Fruit fly (Drosophila melanogaster): ENCODE data around the gene Sol1.

The Sol1 gene

dm6 chr3R:12449617-12450242, 63.7 kb downstream of the Sol1 start:
- TF ChIP-seq CG4496 (GFP tag; IDR thresholded peaks at IDR 0.05) (no peak; the same call in 2 of the 3 replicates), CG8301 (tag; optimal IDR thresholded peaks at IDR 0.05) (no peak), CG8159 (tag; optimal IDR thresholded peaks at IDR 0.05) (peak; percentile 18), Pif1A (GFP tag; optimal IDR thresholded peaks at IDR 0.05) (peak; percentile 5), CG13204 (GFP tag; optimal IDR thresholded peaks at IDR 0.05) (peak; percentile 52), fd96Ca (GFP tag; IDR thresholded peaks at IDR 0.05) (peak; percentile 24; the same call in 1 of the 3 replicates), CG12605 (GFP tag; IDR thresholded peaks at IDR 0.05) (no peak), CG10348 (GFP tag; IDR thresholded peaks at IDR 0.05) (no peak), CG34367 (tag; optimal IDR thresholded peaks at IDR 0.05) (no peak), EcR (GFP tag; optimal IDR thresholded peaks at IDR 0.05) (peak; percentile 34), CG15710 (tag; optimal IDR thresholded peaks at IDR 0.05) (no peak), CG32121 (GFP tag; IDR thresholded peaks at IDR 0.05) (peak; percentile 43), Ets98B (GFP tag; IDR thresholded peaks at IDR 0.05) (no peak), rn (GFP tag; IDR thresholded peaks at IDR 0.05) (no peak), Pif1B (GFP tag; optimal IDR thresholded peaks at IDR 0.05) (no peak), D1 (tag; optimal IDR thresholded peaks at IDR 0.05) (no peak), CG17806 (tag; optimal IDR thresholded peaks at IDR 0.05) (no peak), gl (tag; optimal IDR thresholded peaks at IDR 0.05) (peak; percentile 51), CG9948 (tag; optimal IDR thresholded peaks at IDR 0.05) (peak; percentile 5), CG14655 (GFP tag; optimal IDR thresholded peaks at IDR 0.05) (no peak), Snoo (tag; optimal IDR thresholded peaks at IDR 0.05) (no peak)

dm6 chr3R:12450713-12451259, 64.7 kb downstream of the Sol1 start:
- TF ChIP-seq CG8159 (tag; optimal IDR thresholded peaks at IDR 0.05): no peak
- TF ChIP-seq EcR (GFP tag; optimal IDR thresholded peaks at IDR 0.05): peak; percentile 91

dm6 chr3R:12451376-12451775, 65.3 kb downstream of the Sol1 start:
- TF ChIP-seq Snoo (tag; optimal IDR thresholded peaks at IDR 0.05) (no peak), CG9948 (tag; optimal IDR thresholded peaks at IDR 0.05) (peak; percentile 22), CG10348 (GFP tag; IDR thresholded peaks at IDR 0.05) (0 out of 2 replicates have a peak, but pooled peaks have one; percentile 11), CG12605 (GFP tag; IDR thresholded peaks at IDR 0.05) (0 out of 2 replicates have a peak, but pooled peaks have one; percentile 35), EcR (GFP tag; optimal IDR thresholded peaks at IDR 0.05) (no peak), CG15710 (tag; optimal IDR thresholded peaks at IDR 0.05) (peak; percentile 21), CG4496 (GFP tag; IDR thresholded peaks at IDR 0.05) (0 out of 3 replicates have a peak, but pooled peaks have one; percentile 49), Pif1B (GFP tag; optimal IDR thresholded peaks at IDR 0.05) (no peak), CG17806 (tag; optimal IDR thresholded peaks at IDR 0.05) (peak; percentile 27), CG8159 (tag; optimal IDR thresholded peaks at IDR 0.05) (peak; percentile 32), CG8301 (tag; optimal IDR thresholded peaks at IDR 0.05) (peak; percentile 20), Pif1A (GFP tag; optimal IDR thresholded peaks at IDR 0.05) (no peak), CG32121 (GFP tag; IDR thresholded peaks at IDR 0.05) (peak; percentile 22; the same call in 1 of the 2 replicates), Ets98B (GFP tag; IDR thresholded peaks at IDR 0.05) (peak; percentile 29), CG34367 (tag; optimal IDR thresholded peaks at IDR 0.05) (peak; percentile 15)

dm6 chr3R:12451888-12452514, 66.0 kb downstream of the Sol1 start, which contains the start of gene CG5509:
Gene CG5509 (plus strand): TSS chr3R:12452464.
- TF ChIP-seq Ets98B (GFP tag; IDR thresholded peaks at IDR 0.05) (peak; percentile 43), CG13204 (GFP tag; optimal IDR thresholded peaks at IDR 0.05) (peak; percentile 92), CG4496 (GFP tag; IDR thresholded peaks at IDR 0.05) (0 out of 3 replicates have a peak, but pooled peaks have one; percentile 22), CG17806 (tag; optimal IDR thresholded peaks at IDR 0.05) (no peak), CG9948 (tag; optimal IDR thresholded peaks at IDR 0.05) (no peak), CG10348 (GFP tag; IDR thresholded peaks at IDR 0.05) (0 out of 2 replicates have a peak, but pooled peaks have one; percentile 9), EcR (GFP tag; optimal IDR thresholded peaks at IDR 0.05) (peak; percentile 63), CG8159 (tag; optimal IDR thresholded peaks at IDR 0.05) (no peak), CG15710 (tag; optimal IDR thresholded peaks at IDR 0.05) (no peak)
